Fruit fly (Drosophila melanogaster) whole organism, embryonic: ENCODE measurements around the gene Dsp1.

Experiments
- Bgb ChIP-seq: fragments of 200-800 bp; sonication (Bioruptor generic); IDR thresholded peaks from 2 replicates; pipeline ENCODE4 v1.3.6; 2022; ENCODE audit warnings: missing biosample characterization, missing genetic modification characterization; ENCODE audit not compliant: partially characterized antibody
- Blimp-1 ChIP-seq: fragments of 200-800 bp; sonication (Bioruptor generic); optimal IDR thresholded peaks from 3 replicates; lab custom pipeline; 2018; ENCODE audit warnings: missing biosample characterization, missing genetic modification characterization, mild to moderate bottlenecking, moderate library complexity, missing genetic modification reagents
- CG10147 ChIP-seq: fragments of 200-800 bp; sonication (Bioruptor generic); optimal IDR thresholded peaks from 2 replicates; lab custom pipeline; 2019; ENCODE audit warnings: missing biosample characterization, mild to moderate bottlenecking, missing genetic modification characterization, moderate library complexity
- CG12236 ChIP-seq: fragments of 200-800 bp; sonication (Bioruptor generic); optimal IDR thresholded peaks from 2 replicates; lab custom pipeline; 2016; ENCODE audit warnings: missing biosample characterization, missing genetic modification characterization
- CG13123 ChIP-seq: fragments of 200-800 bp; sonication (Bioruptor generic); optimal IDR thresholded peaks from 2 replicates; lab custom pipeline; 2016; ENCODE audit warnings: missing biosample characterization, missing genetic modification characterization
- CG1603 ChIP-seq: fragments of 200-800 bp; sonication (Bioruptor generic); optimal IDR thresholded peaks from 2 replicates; lab custom pipeline; 2019; ENCODE audit warnings: missing biosample characterization, mild to moderate bottlenecking, missing genetic modification characterization, moderate library complexity
- CG16815 ChIP-seq: fragments of 200-800 bp; sonication (Bioruptor generic); optimal IDR thresholded peaks from 3 replicates; lab custom pipeline; 2017; ENCODE audit warnings: missing biosample characterization, mild to moderate bottlenecking, missing genetic modification characterization
- CG17912 ChIP-seq: fragments of 200-800 bp; sonication (Bioruptor generic); optimal IDR thresholded peaks from 2 replicates; lab custom pipeline; 2018; ENCODE audit warnings: missing biosample characterization, mild to moderate bottlenecking, missing genetic modification characterization
- CG1792 ChIP-seq: fragments of 200-800 bp; sonication (Bioruptor generic); optimal IDR thresholded peaks from 2 replicates; lab custom pipeline; 2016; ENCODE audit warnings: missing biosample characterization, missing genetic modification characterization
- CG2875 ChIP-seq: fragments of 200-800 bp; sonication (Bioruptor generic); optimal IDR thresholded peaks from 2 replicates; lab custom pipeline; 2017; ENCODE audit warnings: missing biosample characterization, mild to moderate bottlenecking, missing genetic modification characterization, missing genetic modification reagents
- CG3065 ChIP-seq: fragments of 200-800 bp; sonication (Bioruptor generic); optimal IDR thresholded peaks from 2 replicates; lab custom pipeline; 2016; ENCODE audit warnings: missing biosample characterization, missing genetic modification characterization
- CG31388 ChIP-seq: fragments of 200-800 bp; sonication (Bioruptor generic); optimal IDR thresholded peaks from 2 replicates; lab custom pipeline; 2016; ENCODE audit warnings: missing biosample characterization, missing genetic modification characterization
- CG32532 ChIP-seq: fragments of 200-800 bp; sonication (Bioruptor generic); IDR thresholded peaks from 2 replicates; pipeline ENCODE4 v1.3.6; 2022; ENCODE audit warnings: missing biosample characterization, missing genetic modification characterization
- CG6813 ChIP-seq: fragments of 200-800 bp; sonication (Bioruptor generic); optimal IDR thresholded peaks from 2 replicates; lab custom pipeline; 2017; ENCODE audit warnings: missing biosample characterization, missing genetic modification characterization, mild to moderate bottlenecking, moderate library complexity, missing genetic modification reagents
- CG7372 ChIP-seq: fragments of 200-800 bp; sonication (Bioruptor generic); IDR thresholded peaks from 2 replicates; pipeline ENCODE4 v1.3.6; 2022; ENCODE audit warnings: missing biosample characterization, missing genetic modification characterization
- CG8281 ChIP-seq: fragments of 200-800 bp; sonication (Bioruptor generic); optimal IDR thresholded peaks from 2 replicates; lab custom pipeline; 2018; ENCODE audit warnings: missing biosample characterization, mild to moderate bottlenecking, missing genetic modification characterization, moderate library complexity
- CG8765 ChIP-seq: fragments of 200-800 bp; sonication (Bioruptor generic); IDR thresholded peaks from 2 replicates; pipeline ENCODE4 v1.3.6; 2022; ENCODE audit warnings: missing biosample characterization, missing genetic modification characterization
- CG9817 ChIP-seq: fragments of 200-800 bp; sonication (Bioruptor generic); optimal IDR thresholded peaks from 2 replicates; lab custom pipeline; 2018; ENCODE audit warnings: missing biosample characterization, mild to moderate bottlenecking, missing genetic modification characterization, moderate library complexity
- CoRest ChIP-seq: fragments of 200-800 bp; sonication (Bioruptor generic); optimal IDR thresholded peaks from 3 replicates; lab custom pipeline; 2018; ENCODE audit warnings: missing biosample characterization, mild to moderate bottlenecking, missing genetic modification characterization, moderate library complexity
- Doc3 ChIP-seq: fragments of 200-800 bp; sonication (Bioruptor generic); IDR thresholded peaks from 3 replicates; pipeline ENCODE4 v1.3.6; 2022; ENCODE audit warnings: missing biosample characterization, missing genetic modification characterization; ENCODE audit not compliant: partially characterized antibody
- Drgx ChIP-seq: fragments of 200-800 bp; sonication (Bioruptor generic); IDR thresholded peaks from 2 replicates; pipeline ENCODE4 v1.3.6; 2022; ENCODE audit warnings: missing biosample characterization, missing genetic modification characterization
- ERR ChIP-seq: fragments of 200-800 bp; sonication (Bioruptor generic); optimal IDR thresholded peaks from 2 replicates; lab custom pipeline; 2016; ENCODE audit warnings: missing biosample characterization, missing genetic modification characterization
- Ets65A ChIP-seq: fragments of 200-800 bp; sonication (Bioruptor generic); peaks from one replicate; lab custom pipeline; 2016; ENCODE audit warnings: missing biosample characterization, missing genetic modification characterization
- H15 ChIP-seq: fragments of 200-800 bp; sonication (Bioruptor generic); IDR thresholded peaks from 3 replicates; pipeline ENCODE4 v1.3.6; 2022; ENCODE audit warnings: missing biosample characterization, missing genetic modification characterization
- Hmx ChIP-seq: fragments of 200-800 bp; sonication (Bioruptor generic); optimal IDR thresholded peaks from 2 replicates; lab custom pipeline; 2016; ENCODE audit warnings: missing biosample characterization, missing genetic modification characterization
- Hsf ChIP-seq: fragments of 200-800 bp; sonication (Bioruptor generic); optimal IDR thresholded peaks from 3 replicates; lab custom pipeline; 2016; ENCODE audit warnings: missing biosample characterization, missing genetic modification characterization
- MBD-R2 ChIP-seq: fragments of 200-800 bp; sonication (Bioruptor generic); IDR thresholded peaks from 2 replicates; pipeline ENCODE4 v1.3.6; 2022; ENCODE audit warnings: missing biosample characterization, missing genetic modification characterization
- Max ChIP-seq: fragments of 200-800 bp; sonication (Bioruptor generic); optimal IDR thresholded peaks from 2 replicates; lab custom pipeline; 2016; ENCODE audit warnings: missing biosample characterization, mild to moderate bottlenecking, missing genetic modification characterization
- Med ChIP-seq: fragments of 200-800 bp; sonication (Bioruptor generic); peaks from one replicate; lab custom pipeline; 2016; ENCODE audit warnings: missing biosample characterization, missing genetic modification characterization, mild to moderate bottlenecking, inconsistent platforms, moderate library complexity
- Mrtf ChIP-seq: fragments of 200-800 bp; sonication (Bioruptor generic); IDR thresholded peaks from 3 replicates; pipeline ENCODE4 v1.3.6; 2022; ENCODE audit warnings: missing biosample characterization, missing genetic modification characterization
- Nf-YB ChIP-seq: fragments of 200-800 bp; sonication (Bioruptor generic); optimal IDR thresholded peaks from 3 replicates; lab custom pipeline; 2019; ENCODE audit warnings: missing biosample characterization, mild to moderate bottlenecking, missing genetic modification characterization, moderate library complexity
- Sin3A ChIP-seq: fragments of >200 bp; optimal IDR thresholded peaks from 2 replicates; lab custom pipeline; 2018
- bsh ChIP-seq, 2 experiments: fragments of 200-800 bp; sonication (Bioruptor generic); optimal IDR thresholded peaks; 2 replicates each; lab custom pipeline; 2017 to 2018; ENCODE audit warnings: mild to moderate bottlenecking in 2 of 2, missing biosample characterization in 2 of 2, missing genetic modification characterization in 2 of 2, moderate library complexity in 1 of 2
- cas ChIP-seq: fragments of 200-800 bp; sonication (Bioruptor generic); IDR thresholded peaks from 2 replicates; pipeline ENCODE4 v1.3.6; 2022; ENCODE audit warnings: missing biosample characterization, missing genetic modification characterization
- chm ChIP-seq: fragments of 200-800 bp; sonication (Bioruptor generic); IDR thresholded peaks from 2 replicates; pipeline ENCODE4 v1.3.6; 2022; ENCODE audit warnings: missing biosample characterization, missing genetic modification characterization
- dpn ChIP-seq, 2 experiments: fragments of 200-800 bp; sonication (Bioruptor generic); optimal IDR thresholded peaks; 3 replicates each; lab custom pipeline; 2016; ENCODE audit warnings: missing biosample characterization in 2 of 2, missing genetic modification characterization in 2 of 2
- eve ChIP-seq, 2 experiments: fragments of >200 bp; optimal IDR thresholded peaks; 2 replicates each; lab custom pipeline; 2017; ENCODE audit warnings: missing biosample characterization in 2 of 2, missing genetic modification characterization in 2 of 2
- ind ChIP-seq: fragments of 200-800 bp; sonication (Bioruptor generic); optimal IDR thresholded peaks from 3 replicates; lab custom pipeline; 2016; ENCODE audit warnings: missing biosample characterization, missing genetic modification characterization
- jing ChIP-seq: fragments of 200-800 bp; sonication (Bioruptor generic); optimal IDR thresholded peaks from 2 replicates; lab custom pipeline; 2018; ENCODE audit warnings: missing biosample characterization, mild to moderate bottlenecking, missing genetic modification characterization
- kah ChIP-seq: fragments of 200-800 bp; sonication (Bioruptor generic); optimal IDR thresholded peaks from 2 replicates; lab custom pipeline; 2018; ENCODE audit warnings: missing biosample characterization, mild to moderate bottlenecking, missing genetic modification characterization
- ken ChIP-seq: fragments of 200-800 bp; sonication (Bioruptor generic); IDR thresholded peaks from 3 replicates; pipeline ENCODE4 v1.3.6; 2022; ENCODE audit warnings: missing biosample characterization, missing genetic modification characterization
- maf-S ChIP-seq: fragments of 200-800 bp; sonication (Bioruptor generic); optimal IDR thresholded peaks from 2 replicates; lab custom pipeline; 2016; ENCODE audit warnings: missing biosample characterization, missing genetic modification characterization
- org-1 ChIP-seq: fragments of 200-800 bp; sonication (Bioruptor generic); optimal IDR thresholded peaks from 2 replicates; lab custom pipeline; 2017; ENCODE audit warnings: missing biosample characterization, missing genetic modification characterization
- p53 ChIP-seq: fragments of 200-800 bp; sonication (Bioruptor generic); optimal IDR thresholded peaks from 2 replicates; lab custom pipeline; 2016; ENCODE audit warnings: missing biosample characterization, missing genetic modification characterization
- pb ChIP-seq: fragments of 200-800 bp; sonication (Bioruptor generic); optimal IDR thresholded peaks from 3 replicates; lab custom pipeline; 2016; ENCODE audit warnings: missing biosample characterization, missing genetic modification characterization
- pnt ChIP-seq: fragments of 200-800 bp; sonication (Bioruptor generic); optimal IDR thresholded peaks from 3 replicates; lab custom pipeline; 2016; ENCODE audit warnings: missing biosample characterization, missing genetic modification characterization
- schlank ChIP-seq: fragments of 200-800 bp; sonication (Bioruptor generic); optimal IDR thresholded peaks from 2 replicates; lab custom pipeline; 2018; ENCODE audit warnings: missing biosample characterization, mild to moderate bottlenecking, missing genetic modification characterization
- sima ChIP-seq: fragments of 200-800 bp; sonication (Bioruptor generic); optimal IDR thresholded peaks from 2 replicates; lab custom pipeline; 2016; ENCODE audit warnings: missing biosample characterization, missing genetic modification characterization
- ssp ChIP-seq: fragments of 200-800 bp; sonication (Bioruptor generic); IDR thresholded peaks from 2 replicates; pipeline ENCODE4 v1.3.6; 2022; ENCODE audit warnings: missing biosample characterization, missing genetic modification characterization
- stwl ChIP-seq: fragments of 200-800 bp; sonication (Bioruptor generic); optimal IDR thresholded peaks from 3 replicates; lab custom pipeline; 2018; ENCODE audit warnings: missing biosample characterization, mild to moderate bottlenecking, missing genetic modification characterization, moderate library complexity
- tx ChIP-seq: fragments of 200-800 bp; sonication (Bioruptor generic); optimal IDR thresholded peaks from 2 replicates; lab custom pipeline; 2016; ENCODE audit warnings: missing biosample characterization, missing genetic modification characterization
- vvl ChIP-seq: fragments of 200-800 bp; sonication (Bioruptor generic); IDR thresholded peaks from 2 replicates; pipeline ENCODE4 v1.3.6; 2022; ENCODE audit warnings: missing biosample characterization, missing genetic modification characterization

Dsp1 gene

dm6 chrX:16288492-16288964 is 44.9 kb upstream of the Dsp1 start, which contains the start of the genes CG32576 and caz (continued):
- TF ChIP-seq vvl (GFP tag; lab: Robert Waterston, UW) (no peak), ind (GFP tag; lab: Kevin White, UChicago) (peak; percentile 29), Mrtf (no peak), CG1603 (tag; lab: Kevin White, UChicago) (peak; percentile 23), schlank (tag; lab: Kevin White, UChicago) (no peak), ssp (GFP tag; lab: Robert Waterston, UW) (no peak), Med (peak; percentile 48), CG16815 (GFP tag; lab: Kevin White, UChicago) (no peak), Hsf (GFP tag; lab: Kevin White, UChicago) (peak; percentile 4), CG1792 (no peak), CG9817 (no peak), CG10147 (GFP tag; lab: Kevin White, UChicago) (peak; percentile 22), CG7372 (GFP tag; lab: Robert Waterston, UW) (no peak), Bgb (GFP tag; lab: Robert Waterston, UW) (peak; percentile 35), MBD-R2 (GFP tag; lab: Robert Waterston, UW) (peak; percentile 73), bsh (GFP tag; optimal IDR thresholded peaks at IDR 0.05; lab: Kevin White, UChicago) (peak in 1 of 2 experiments; percentile 21), CG8765 (GFP tag; lab: Robert Waterston, UW) (no peak), eve (GFP tag; optimal IDR thresholded peaks at IDR 0.05; lab: Kevin White, UChicago) (peak in 1 of 2 experiments; percentile 82), Drgx (no peak), Max (GFP tag; lab: Kevin White, UChicago) (peak; percentile 49), jing (GFP tag; lab: Kevin White, UChicago) (no peak), org-1 (GFP tag; lab: Kevin White, UChicago) (no peak), stwl (tag; lab: Kevin White, UChicago) (peak; percentile 83), Nf-YB (GFP tag; lab: Kevin White, UChicago) (no peak), pb (GFP tag; lab: Kevin White, UChicago) (no peak), H15 (GFP tag; lab: Robert Waterston, UW) (no peak), CG32532 (GFP tag; lab: Robert Waterston, UW) (peak; percentile 18; the same call in 1 of the 2 replicates), maf-S (GFP tag; lab: Kevin White, UChicago) (no peak), Doc3 (GFP tag; lab: Robert Waterston, UW) (peak; percentile 66; the same call in 2 of the 3 replicates), pnt (GFP tag; lab: Kevin White, UChicago) (no peak), CG13123 (GFP tag; lab: Kevin White, UChicago) (no peak), sima (GFP tag; lab: Kevin White, UChicago) (no peak), CG2875 (no peak), Sin3A (lab: Kevin White, UChicago) (peak; percentile 65), ERR (GFP tag; lab: Kevin White, UChicago) (no peak), CG6813 (GFP tag; lab: Kevin White, UChicago) (no peak), tx (GFP tag; lab: Kevin White, UChicago) (no peak), CG17912 (no peak), CoRest (peak; percentile 28), CG3065 (no peak), p53 (GFP tag; lab: Kevin White, UChicago) (no peak), ken (GFP tag; lab: Robert Waterston, UW) (0 out of 3 replicates have a peak, but pooled peaks have one; percentile 34), Blimp-1 (GFP tag; lab: Kevin White, UChicago) (no peak), kah (no peak), Ets65A (peak; percentile 58), Hmx (no peak), chm (GFP tag; lab: Robert Waterston, UW) (no peak), dpn (GFP tag; optimal IDR thresholded peaks at IDR 0.05; lab: Kevin White, UChicago) (peak in 1 of 2 experiments; percentile 43), CG31388 (no peak), cas (GFP tag; lab: Robert Waterston, UW) (no peak), CG12236 (no peak), CG8281 (tag; lab: Kevin White, UChicago) (no peak)
